Fruit fly (Drosophila melanogaster) whole organism, prepupa: ENCODE measurements around the gene CkIalpha.

Experiments used
- Blimp-1 ChIP-seq: fragments of 200-800 bp; sonication (Bioruptor generic); optimal IDR thresholded peaks from 3 replicates; lab custom pipeline; 2017; ENCODE audit warnings: missing biosample characterization, missing genetic modification characterization, mild to moderate bottlenecking, moderate library complexity, missing genetic modification reagents
- CG11294 ChIP-seq: fragments of 200-800 bp; sonication (Bioruptor generic); IDR thresholded peaks from 2 replicates; pipeline ENCODE4 v1.3.6; 2022; ENCODE audit warnings: missing biosample characterization, missing genetic modification characterization
- CG11762 ChIP-seq: fragments of 200-800 bp; sonication (Bioruptor generic); optimal IDR thresholded peaks from 3 replicates; lab custom pipeline; 2016; ENCODE audit warnings: missing biosample characterization, missing genetic modification characterization; ENCODE audit not compliant: insufficient read depth
- CG11902 ChIP-seq: fragments of 200-800 bp; sonication (Bioruptor generic); optimal IDR thresholded peaks from 3 replicates; lab custom pipeline; 2016; ENCODE audit warnings: missing biosample characterization, missing genetic modification characterization
- CG15336 ChIP-seq: fragments of 200-800 bp; sonication (Bioruptor generic); IDR thresholded peaks from 2 replicates; pipeline ENCODE4 v1.3.6; 2022; ENCODE audit warnings: missing biosample characterization, missing genetic modification characterization
- CG1621 ChIP-seq: fragments of 200-800 bp; sonication (Bioruptor generic); optimal IDR thresholded peaks from 3 replicates; lab custom pipeline; 2018; ENCODE audit warnings: missing biosample characterization, mild to moderate bottlenecking, missing genetic modification characterization
- CG16779 ChIP-seq: fragments of 200-800 bp; sonication (Bioruptor generic); optimal IDR thresholded peaks from 3 replicates; lab custom pipeline; 2017; ENCODE audit warnings: missing biosample characterization, mild to moderate bottlenecking, missing genetic modification characterization
- CG34406 ChIP-seq: fragments of 200-800 bp; sonication (Bioruptor generic); optimal IDR thresholded peaks from 3 replicates; lab custom pipeline; 2016; ENCODE audit warnings: missing biosample characterization, missing genetic modification characterization
- CG6163 ChIP-seq: fragments of 200-800 bp; sonication (Bioruptor generic); IDR thresholded peaks from 3 replicates; pipeline ENCODE4 v1.3.6; 2022; ENCODE audit warnings: missing biosample characterization, missing genetic modification characterization
- CG6276 ChIP-seq: fragments of 200-800 bp; sonication (Bioruptor generic); optimal IDR thresholded peaks from 2 replicates; lab custom pipeline; 2017; ENCODE audit warnings: missing biosample characterization, mild to moderate bottlenecking, missing genetic modification characterization
- CG6792 ChIP-seq: fragments of 200-800 bp; sonication (Bioruptor generic); optimal IDR thresholded peaks from 3 replicates; lab custom pipeline; 2016; ENCODE audit warnings: missing biosample characterization, missing genetic modification characterization
- CG6808 ChIP-seq: fragments of 200-800 bp; sonication (Bioruptor generic); optimal IDR thresholded peaks from 3 replicates; lab custom pipeline; 2017; ENCODE audit warnings: missing biosample characterization, missing genetic modification characterization, mild to moderate bottlenecking, moderate library complexity, missing genetic modification reagents
- CG6854 ChIP-seq: fragments of 200-800 bp; sonication (Bioruptor generic); optimal IDR thresholded peaks from 2 replicates; lab custom pipeline; 2017; ENCODE audit warnings: missing biosample characterization, mild to moderate bottlenecking, missing genetic modification characterization
- CG7368 ChIP-seq: fragments of 200-800 bp; sonication (Bioruptor generic); optimal IDR thresholded peaks from 3 replicates; lab custom pipeline; 2016; ENCODE audit warnings: missing biosample characterization, missing genetic modification characterization
- CG8119 ChIP-seq: fragments of 200-800 bp; sonication (Bioruptor generic); IDR thresholded peaks from 3 replicates; pipeline ENCODE4 v1.3.6; 2022; ENCODE audit warnings: missing biosample characterization, missing genetic modification characterization
- CG9139 ChIP-seq: fragments of 200-800 bp; sonication (Bioruptor generic); optimal IDR thresholded peaks from 3 replicates; lab custom pipeline; 2017; ENCODE audit warnings: missing biosample characterization, mild to moderate bottlenecking, missing genetic modification characterization
- Eip75B ChIP-seq: fragments of 200-800 bp; sonication (Bioruptor generic); optimal IDR thresholded peaks from 3 replicates; lab custom pipeline; 2016; ENCODE audit warnings: missing biosample characterization, missing genetic modification characterization
- Eip78C ChIP-seq: fragments of 200-800 bp; sonication (Bioruptor generic); peaks from one replicate; lab custom pipeline; 2016; ENCODE audit warnings: missing biosample characterization, missing genetic modification characterization
- Eip93F ChIP-seq: fragments of 200-800 bp; sonication (Bioruptor generic); optimal IDR thresholded peaks from 2 replicates; lab custom pipeline; 2016; ENCODE audit warnings: missing biosample characterization, mild to moderate bottlenecking, missing genetic modification characterization
- Ets21C ChIP-seq: fragments of 200-800 bp; sonication (Bioruptor generic); optimal IDR thresholded peaks from 3 replicates; lab custom pipeline; 2016; ENCODE audit warnings: missing biosample characterization, missing genetic modification characterization
- Ets96B ChIP-seq: fragments of 200-800 bp; optimal IDR thresholded peaks from 2 replicates; lab custom pipeline; 2019; ENCODE audit warnings: missing biosample characterization, mild to moderate bottlenecking, missing genetic modification characterization, moderate library complexity
- Gug ChIP-seq: fragments of 200-800 bp; sonication (Bioruptor generic); IDR thresholded peaks from 2 replicates; pipeline ENCODE4 v1.3.6; 2022; ENCODE audit warnings: missing biosample characterization, missing genetic modification characterization
- Hr38 ChIP-seq: sonication (Bioruptor generic); optimal IDR thresholded peaks from 2 replicates; lab custom pipeline; 2016; ENCODE audit warnings: missing biosample characterization, missing genetic modification characterization
- Hr39 ChIP-seq: fragments of 200-800 bp; sonication (Bioruptor generic); optimal IDR thresholded peaks from 2 replicates; lab custom pipeline; 2016; ENCODE audit warnings: missing biosample characterization, missing genetic modification characterization
- Hr4 ChIP-seq: fragments of 200-800 bp; sonication (Bioruptor generic); optimal IDR thresholded peaks from 3 replicates; lab custom pipeline; 2016; ENCODE audit warnings: missing biosample characterization, missing genetic modification characterization
- OdsH ChIP-seq: fragments of 200-800 bp; sonication (Bioruptor generic); optimal IDR thresholded peaks from 3 replicates; lab custom pipeline; 2016; ENCODE audit warnings: missing biosample characterization, missing genetic modification characterization
- Smox ChIP-seq: fragments of 200-800 bp; sonication (Bioruptor generic); optimal IDR thresholded peaks from 3 replicates; lab custom pipeline; 2016; ENCODE audit warnings: missing biosample characterization, missing genetic modification characterization
- Sox102F ChIP-seq: fragments of 200-800 bp; sonication (Bioruptor generic); optimal IDR thresholded peaks from 2 replicates; lab custom pipeline; 2016; ENCODE audit warnings: missing biosample characterization, mild to moderate bottlenecking, missing genetic modification characterization
- Sox14 ChIP-seq: fragments of 200-800 bp; sonication (Bioruptor generic); optimal IDR thresholded peaks from 3 replicates; lab custom pipeline; 2016; ENCODE audit warnings: missing biosample characterization, missing genetic modification characterization
- Sox15 ChIP-seq: fragments of 200-800 bp; sonication (Bioruptor generic); optimal IDR thresholded peaks from 3 replicates; lab custom pipeline; 2016; ENCODE audit warnings: missing biosample characterization, missing genetic modification characterization
- acj6 ChIP-seq: fragments of 200-800 bp; sonication (Bioruptor generic); optimal IDR thresholded peaks from 3 replicates; lab custom pipeline; 2016; ENCODE audit warnings: missing biosample characterization, missing genetic modification characterization
- cyc ChIP-seq: fragments of 200-800 bp; sonication (Bioruptor generic); optimal IDR thresholded peaks from 3 replicates; lab custom pipeline; 2016; ENCODE audit warnings: missing biosample characterization, missing genetic modification characterization
- dac ChIP-seq: fragments of 200-800 bp; sonication (Bioruptor generic); optimal IDR thresholded peaks from 2 replicates; lab custom pipeline; 2017; ENCODE audit warnings: missing biosample characterization, mild to moderate bottlenecking, missing genetic modification characterization
- dsx ChIP-seq: fragments of 200-800 bp; optimal IDR thresholded peaks from 3 replicates; lab custom pipeline; 2019; ENCODE audit warnings: missing biosample characterization, mild to moderate bottlenecking, missing genetic modification characterization, moderate library complexity; ENCODE audit not compliant: poor library complexity, severe bottlenecking
- eg ChIP-seq: fragments of 200-800 bp; sonication (Bioruptor generic); IDR thresholded peaks from 3 replicates; pipeline ENCODE4 v1.3.6; 2022; ENCODE audit warnings: missing biosample characterization, missing genetic modification characterization
- esn ChIP-seq: fragments of 200-800 bp; sonication (Bioruptor generic); optimal IDR thresholded peaks from 2 replicates; lab custom pipeline; 2016; ENCODE audit warnings: missing biosample characterization, mild to moderate bottlenecking, missing genetic modification characterization, moderate library complexity
- fd59A ChIP-seq: fragments of 200-800 bp; sonication (Bioruptor generic); optimal IDR thresholded peaks from 2 replicates; lab custom pipeline; 2017; ENCODE audit warnings: missing biosample characterization, mild to moderate bottlenecking, missing genetic modification characterization, missing genetic modification reagents
- fd85E ChIP-seq: fragments of 200-800 bp; sonication (Bioruptor generic); optimal IDR thresholded peaks from 3 replicates; lab custom pipeline; 2016; ENCODE audit warnings: missing biosample characterization, missing genetic modification characterization
- fkh ChIP-seq: fragments of 200-800 bp; sonication (Bioruptor generic); optimal IDR thresholded peaks from 3 replicates; lab custom pipeline; 2017; ENCODE audit warnings: missing biosample characterization, mild to moderate bottlenecking, missing genetic modification characterization, moderate library complexity
- lz ChIP-seq: fragments of 200-800 bp; sonication (Bioruptor generic); optimal IDR thresholded peaks from 3 replicates; lab custom pipeline; 2016; ENCODE audit warnings: missing biosample characterization, missing genetic modification characterization
- net ChIP-seq: fragments of 200-800 bp; sonication (Bioruptor generic); optimal IDR thresholded peaks from 3 replicates; lab custom pipeline; 2016; ENCODE audit warnings: missing biosample characterization, missing genetic modification characterization
- pdm3 ChIP-seq: fragments of 200-800 bp; sonication (Bioruptor generic); optimal IDR thresholded peaks from 3 replicates; lab custom pipeline; 2016; ENCODE audit warnings: missing biosample characterization, missing genetic modification characterization
- spab ChIP-seq: fragments of 200-800 bp; sonication (Bioruptor generic); optimal IDR thresholded peaks from 2 replicates; lab custom pipeline; 2017; ENCODE audit warnings: missing biosample characterization, mild to moderate bottlenecking, missing genetic modification characterization, missing genetic modification reagents
- ss ChIP-seq, 2 experiments: fragments of 200-800 bp; sonication (Bioruptor generic); optimal IDR thresholded peaks; 2 replicates in 1 of 2; 3 replicates in 1 of 2; lab custom pipeline; 2017 to 2018; ENCODE audit warnings: mild to moderate bottlenecking in 2 of 2, missing biosample characterization in 2 of 2, missing genetic modification characterization in 2 of 2, moderate library complexity in 1 of 2
- svp ChIP-seq: fragments of 200-800 bp; sonication (Bioruptor generic); peaks from one replicate; lab custom pipeline; 2016; ENCODE audit warnings: missing biosample characterization, missing genetic modification characterization
- topi ChIP-seq: fragments of 200-800 bp; sonication (Bioruptor generic); optimal IDR thresholded peaks from 3 replicates; lab custom pipeline; 2016; ENCODE audit warnings: missing biosample characterization, missing genetic modification characterization
- vri ChIP-seq: fragments of 200-800 bp; sonication (Bioruptor generic); optimal IDR thresholded peaks from 3 replicates; lab custom pipeline; 2016; ENCODE audit warnings: missing biosample characterization, mild to moderate bottlenecking, missing genetic modification characterization

The CkIalpha gene

dm6 chrX:12662679-12663463 lies 9.4 kb downstream of the CkIalpha start (continued):
- TF ChIP-seq Ets96B (tag; lab: Kevin White, UChicago) = peak; percentile 63
- TF ChIP-seq Ets21C (GFP tag; lab: Kevin White, UChicago) = peak; percentile 46
- no peak for TF ChIP-seq Hr39 (GFP tag; lab: Kevin White, UChicago)
- peak; percentile 22 for TF ChIP-seq Sox14 (GFP tag; lab: Kevin White, UChicago)
- no peak for TF ChIP-seq Hr38 (GFP tag; lab: Kevin White, UChicago)
- peak; percentile 67 for TF ChIP-seq CG8119 (GFP tag; lab: Robert Waterston, UW)
- TF ChIP-seq fd59A (GFP tag; lab: Kevin White, UChicago) = peak; percentile 17
- TF ChIP-seq CG9139 (GFP tag; lab: Kevin White, UChicago) = no peak
- TF ChIP-seq Gug = no peak
- peak; percentile 37 for TF ChIP-seq CG7368
- TF ChIP-seq, all 60 proteins: peak for 47

dm6 chrX:12663464-12663938 lies 10.1 kb downstream of the CkIalpha start:
- TF ChIP-seq svp (GFP tag; lab: Kevin White, UChicago) (peak; percentile 68), topi (GFP tag; lab: Kevin White, UChicago) (no peak), CG15336 (GFP tag; lab: Robert Waterston, UW) (no peak), CG11294 (GFP tag; lab: Robert Waterston, UW) (no peak), CG6276 (GFP tag; lab: Kevin White, UChicago) (no peak), CG7368 (no peak), OdsH (no peak), esn (GFP tag; lab: Kevin White, UChicago) (no peak), Sox15 (GFP tag; lab: Kevin White, UChicago) (no peak), CG11902 (GFP tag; lab: Kevin White, UChicago) (no peak), CG6854 (GFP tag; lab: Kevin White, UChicago) (peak; percentile 4), CG9139 (GFP tag; lab: Kevin White, UChicago) (peak; percentile 42), Eip75B (GFP tag; lab: Kevin White, UChicago) (no peak), fd59A (GFP tag; lab: Kevin White, UChicago) (no peak), dac (GFP tag; lab: Kevin White, UChicago) (no peak), net (GFP tag; lab: Kevin White, UChicago) (no peak), Eip78C (GFP tag; lab: Kevin White, UChicago) (no peak), Hr4 (GFP tag; lab: Kevin White, UChicago) (no peak), CG16779 (tag; lab: Kevin White, UChicago) (no peak), lz (GFP tag; lab: Kevin White, UChicago) (no peak), Blimp-1 (GFP tag; lab: Kevin White, UChicago) (no peak), CG1621 (tag; lab: Kevin White, UChicago) (peak; percentile 46), acj6 (GFP tag; lab: Kevin White, UChicago) (no peak), CG34406 (no peak), Hr39 (GFP tag; lab: Kevin White, UChicago) (no peak), CG6808 (peak; percentile 38), Ets96B (tag; lab: Kevin White, UChicago) (peak; percentile 28), Smox (GFP tag; lab: Kevin White, UChicago) (no peak), ss (GFP tag; optimal IDR thresholded peaks at IDR 0.05; lab: Kevin White, UChicago) (peak; percentile 62), CG6792 (no peak), eg (GFP tag; lab: Robert Waterston, UW) (0 out of 3 replicates have a peak, but pooled peaks have one; percentile 19), cyc (GFP tag; lab: Kevin White, UChicago) (no peak), CG6163 (GFP tag; lab: Robert Waterston, UW) (peak; percentile 25; the same call in 1 of the 3 replicates), Sox14 (GFP tag; lab: Kevin White, UChicago) (no peak), pdm3 (GFP tag; lab: Kevin White, UChicago) (no peak), fd85E (GFP tag; lab: Kevin White, UChicago) (no peak), Gug (no peak), fkh (GFP tag; lab: Kevin White, UChicago) (peak; percentile 23), Sox102F (no peak), Hr38 (GFP tag; lab: Kevin White, UChicago) (no peak), Eip93F (GFP tag; lab: Kevin White, UChicago) (no peak), dsx (GFP tag; lab: Kevin White, UChicago) (peak; percentile 80), Ets21C (GFP tag; lab: Kevin White, UChicago) (no peak), vri (GFP tag; lab: Kevin White, UChicago) (peak; percentile 55), CG11762 (GFP tag; lab: Kevin White, UChicago) (no peak), spab (GFP tag; lab: Kevin White, UChicago) (no peak)
